Worm (Caenorhabditis elegans) whole organism, young adult: ENCODE data around the gene Y41C4A.7.

Source experiments
- B0035.1 ChIP-seq: sonication (generic microtip); optimal IDR thresholded peaks from 2 replicates; lab custom pipeline; 2016; ENCODE audit warnings: missing genetic modification characterization, mild to moderate bottlenecking, missing compliant biosample characterization, missing genotype, missing genetic modification reagents
- B0336.3 ChIP-seq: fragments of 200-800 bp; sonication (Bioruptor generic); IDR thresholded peaks from 2 replicates; pipeline ENCODE4 v1.3.6; 2022; ENCODE audit warnings: missing genetic modification characterization, missing compliant biosample characterization
- F23B12.7 ChIP-seq: sonication (generic microtip); optimal IDR thresholded peaks from 2 replicates; lab custom pipeline; 2017; ENCODE audit warnings: missing genetic modification characterization, mild to moderate bottlenecking, missing compliant biosample characterization, antibody characterized with exemption, moderate library complexity; ENCODE audit not compliant: insufficient read depth
- F37B4.10 ChIP-seq: fragments of 200-800 bp; sonication (Bioruptor generic); IDR thresholded peaks from 2 replicates; pipeline ENCODE4 v1.3.6; 2022; ENCODE audit warnings: missing genetic modification characterization, missing compliant biosample characterization
- F49E8.2 ChIP-seq: sonication (generic microtip); optimal IDR thresholded peaks from 3 replicates; lab custom pipeline; 2017; ENCODE audit warnings: missing genetic modification characterization, mild to moderate bottlenecking, missing compliant biosample characterization, antibody characterized with exemption, moderate library complexity; ENCODE audit not compliant: insufficient read depth
- K11D2.4 ChIP-seq: fragments of 200-800 bp; sonication (Bioruptor generic); IDR thresholded peaks from 2 replicates; pipeline ENCODE4 v1.3.6; 2022; ENCODE audit warnings: missing genetic modification reagents, missing genetic modification characterization, missing compliant biosample characterization
- T26A5.8 ChIP-seq: sonication (generic microtip); optimal IDR thresholded peaks from 2 replicates; lab custom pipeline; 2016; ENCODE audit warnings: missing genetic modification characterization, missing compliant biosample characterization
- Y67H2A.10 ChIP-seq: fragments of 200-800 bp; sonication (Bioruptor generic); conservative IDR thresholded peaks from 2 replicates; pipeline ENCODE4 v1.3.6; 2022; ENCODE audit warnings: missing genetic modification reagents, missing genetic modification characterization, missing compliant biosample characterization
- athp-1 ChIP-seq: sonication (generic microtip); optimal IDR thresholded peaks from 2 replicates; lab custom pipeline; 2017; ENCODE audit warnings: mild to moderate bottlenecking, missing genetic modification characterization, missing compliant biosample characterization
- attf-6 ChIP-seq: fragments of 200-800 bp; sonication (Bioruptor generic); IDR thresholded peaks from 2 replicates; pipeline ENCODE4 v1.3.6; 2022; ENCODE audit warnings: missing genetic modification reagents, missing genetic modification characterization, missing compliant biosample characterization
- ccch-3 ChIP-seq: fragments of 200-800 bp; sonication (Bioruptor generic); optimal IDR thresholded peaks from 2 replicates; lab custom pipeline; 2018; ENCODE audit warnings: mild to moderate bottlenecking, missing genetic modification characterization, missing compliant biosample characterization
- cebp-1 ChIP-seq, 2 experiments: fragments of 200-800 bp in 1 of 2; sonication (Bioruptor generic) in 1 of 2; sonication (generic microtip) in 1 of 2; IDR thresholded peaks in 1 of 2; optimal IDR thresholded peaks in 1 of 2; 2 replicates each; pipeline versions ENCODE4 v1.3.6 to Lab custom; 2017 to 2022; ENCODE audit warnings: missing compliant biosample characterization in 2 of 2, missing genetic modification characterization in 2 of 2, mild to moderate bottlenecking in 1 of 2, missing genetic modification reagents in 1 of 2, moderate library complexity in 1 of 2
- dox-1 ChIP-seq: fragments of 200-800 bp; sonication (Bioruptor generic); IDR thresholded peaks from 2 replicates; pipeline ENCODE4 v1.3.6; 2022; ENCODE audit warnings: missing genetic modification reagents, missing genetic modification characterization, missing compliant biosample characterization
- egrh-3 ChIP-seq: fragments of 200-800 bp; sonication (Bioruptor generic); IDR thresholded peaks from 2 replicates; pipeline ENCODE4 v1.3.6; 2022; ENCODE audit warnings: missing genetic modification reagents, missing genetic modification characterization, missing compliant biosample characterization
- hlh-26 ChIP-seq: fragments of 200-800 bp; sonication (Bioruptor generic); conservative IDR thresholded peaks from 2 replicates; pipeline ENCODE4 v1.3.6; 2022; ENCODE audit warnings: missing genetic modification reagents, missing genetic modification characterization, missing compliant biosample characterization
- hmg-1.2 ChIP-seq: fragments of 200-800 bp; sonication (Bioruptor generic); IDR thresholded peaks from 2 replicates; pipeline ENCODE4 v1.3.6; 2022; ENCODE audit warnings: missing genetic modification reagents, missing genetic modification characterization, missing compliant biosample characterization
- hrde-1 ChIP-seq: sonication (generic microtip); optimal IDR thresholded peaks from 2 replicates; lab custom pipeline; 2016; ENCODE audit warnings: missing genetic modification characterization, mild to moderate bottlenecking, missing compliant biosample characterization, moderate library complexity, missing genotype, missing genetic modification reagents, borderline replicate concordance
- hsf-1 ChIP-seq: fragments of 200-800 bp; sonication (Bioruptor generic); IDR thresholded peaks from 2 replicates; pipeline ENCODE4 v1.3.6; 2022; ENCODE audit warnings: missing genetic modification reagents, missing genetic modification characterization, missing compliant biosample characterization
- let-607 ChIP-seq, 2 experiments: fragments of 200-800 bp in 1 of 2; sonication (Bioruptor generic) in 1 of 2; sonication (generic microtip) in 1 of 2; optimal IDR thresholded peaks; 2 replicates each; lab custom pipeline; 2016 to 2018; ENCODE audit warnings: mild to moderate bottlenecking in 2 of 2, missing compliant biosample characterization in 2 of 2, missing genetic modification characterization in 2 of 2, moderate library complexity in 2 of 2, missing genotype in 1 of 2
- lin-26 ChIP-seq: fragments of 200-800 bp; sonication (Bioruptor generic); IDR thresholded peaks from 2 replicates; pipeline ENCODE4 v1.3.6; 2022; ENCODE audit warnings: missing genetic modification reagents, missing genetic modification characterization, missing compliant biosample characterization
- lsl-1 ChIP-seq: fragments of 200-800 bp; sonication (Bioruptor generic); optimal IDR thresholded peaks from 2 replicates; lab custom pipeline; 2018; ENCODE audit warnings: mild to moderate bottlenecking, missing genetic modification characterization, moderate library complexity, missing compliant biosample characterization
- madf-6 ChIP-seq: fragments of 200-800 bp; sonication (Bioruptor generic); IDR thresholded peaks from 2 replicates; pipeline ENCODE4 v1.3.6; 2022; ENCODE audit warnings: missing genetic modification reagents, missing genetic modification characterization, missing compliant biosample characterization
- madf-8 ChIP-seq: fragments of 200-800 bp; sonication (Bioruptor generic); conservative IDR thresholded peaks from 2 replicates; pipeline ENCODE4 v1.3.6; 2022; ENCODE audit warnings: missing genetic modification reagents, missing genetic modification characterization, missing compliant biosample characterization
- mcd-1 ChIP-seq: fragments of 200-800 bp; sonication (Bioruptor generic); IDR thresholded peaks from 2 replicates; pipeline ENCODE4 v1.3.6; 2022; ENCODE audit warnings: missing genetic modification reagents, missing genetic modification characterization, missing compliant biosample characterization
- nfyb-1 ChIP-seq: fragments of 200-800 bp; sonication (Bioruptor generic); IDR thresholded peaks from 2 replicates; pipeline ENCODE4 v1.3.6; 2022; ENCODE audit warnings: missing genetic modification reagents, missing genetic modification characterization, missing compliant biosample characterization
- nhr-80 ChIP-seq: sonication (generic microtip); optimal IDR thresholded peaks from 2 replicates; lab custom pipeline; 2016; ENCODE audit warnings: missing genetic modification characterization, missing compliant biosample characterization
- pha-4 ChIP-seq: fragments of 150-350 bp; sonication (generic microtip); optimal IDR thresholded peaks from 2 replicates; lab custom pipeline; 2014; ENCODE audit warnings: missing biosample characterization, missing genetic modification reagents, missing genetic modification characterization
- rcor-1 ChIP-seq: fragments of 200-800 bp; sonication (Bioruptor generic); IDR thresholded peaks from 2 replicates; pipeline ENCODE4 v1.3.6; 2022; ENCODE audit warnings: missing genetic modification reagents, missing genetic modification characterization, missing compliant biosample characterization
- snpc-3.4 ChIP-seq: sonication (generic microtip); optimal IDR thresholded peaks from 2 replicates; lab custom pipeline; 2017; ENCODE audit warnings: missing genetic modification characterization, mild to moderate bottlenecking, missing compliant biosample characterization, antibody characterized with exemption, moderate library complexity, missing genotype, missing genetic modification reagents
- somi-1 ChIP-seq: fragments of 200-800 bp; sonication (Bioruptor generic); optimal IDR thresholded peaks from 2 replicates; lab custom pipeline; 2018; ENCODE audit warnings: mild to moderate bottlenecking, missing genetic modification characterization, missing compliant biosample characterization
- tbp1 ChIP-seq: fragments of 200-800 bp; sonication (Bioruptor generic); optimal IDR thresholded peaks from 2 replicates; lab custom pipeline; 2018; ENCODE audit warnings: mild to moderate bottlenecking, missing genetic modification characterization, missing compliant biosample characterization
- tlf-1 ChIP-seq: fragments of 200-800 bp; sonication (Bioruptor generic); optimal IDR thresholded peaks from 2 replicates; lab custom pipeline; 2018; ENCODE audit warnings: mild to moderate bottlenecking, missing genetic modification characterization, missing compliant biosample characterization
- xnd-1 ChIP-seq: sonication (generic microtip); optimal IDR thresholded peaks from 2 replicates; lab custom pipeline; 2016; ENCODE audit warnings: missing genotype, missing genetic modification reagents, missing genetic modification characterization, missing compliant biosample characterization
- ztf-22 ChIP-seq: fragments of 200-800 bp; sonication (Bioruptor generic); optimal IDR thresholded peaks from 2 replicates; lab custom pipeline; 2018; ENCODE audit warnings: mild to moderate bottlenecking, missing genetic modification characterization, moderate library complexity, missing compliant biosample characterization

Gene Y41C4A.7

DNA sequence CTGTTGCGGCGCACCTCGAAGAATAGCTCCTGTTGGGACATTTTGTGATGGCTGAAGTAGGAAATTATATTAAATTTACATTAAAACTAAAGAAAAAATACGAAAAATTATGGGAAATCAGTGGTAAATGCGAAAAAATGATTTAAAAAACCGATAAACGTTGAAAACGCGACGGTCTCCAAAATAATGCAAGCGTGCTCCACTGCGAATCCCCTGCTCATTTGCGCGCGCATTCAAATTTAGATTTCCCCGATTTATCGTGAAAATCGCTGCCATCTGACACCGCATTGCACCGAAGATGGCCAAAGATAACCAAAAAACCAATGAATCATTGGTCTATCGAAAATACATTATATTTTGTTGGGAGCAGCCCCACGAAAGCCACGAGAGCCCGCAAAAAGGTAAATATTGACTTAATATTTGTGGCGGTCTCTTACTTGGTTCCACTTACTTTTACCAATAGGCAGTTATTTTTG is 20.8 kb downstream of the Y41C4A.7 start, which contains the start of the genes elb-1 and Y41C4A.11 (continued):
- TF ChIP-seq rcor-1 (GFP tag; lab: Robert Waterston, UW), result 0 out of 2 replicates have a peak, but pooled peaks have one; percentile 18
- no peak for TF ChIP-seq attf-6 (GFP tag; lab: Robert Waterston, UW)
- no peak for TF ChIP-seq hlh-26 (GFP tag; lab: Robert Waterston, UW)
- TF ChIP-seq F49E8.2 (tag; lab: Kevin White, UChicago), result no peak
- no peak for TF ChIP-seq egrh-3 (GFP tag; lab: Robert Waterston, UW)
- no peak for TF ChIP-seq dox-1 (GFP tag; lab: Robert Waterston, UW)
- no peak for TF ChIP-seq B0035.1 (tag; lab: Kevin White, UChicago)
- TF ChIP-seq madf-8 (GFP tag; lab: Robert Waterston, UW), result no peak
- TF ChIP-seq F23B12.7 (tag; lab: Kevin White, UChicago), result no peak
- no peak for TF ChIP-seq T26A5.8 (tag; lab: Kevin White, UChicago)
- TF ChIP-seq tlf-1 (GFP tag; lab: Kevin White, UChicago), result no peak
- TF ChIP-seq Y67H2A.10 (GFP tag; lab: Robert Waterston, UW), result no peak
- TF ChIP-seq hsf-1 (GFP tag; lab: Robert Waterston, UW), result no peak
- TF ChIP-seq lsl-1 (GFP tag; lab: Kevin White, UChicago), result peak; percentile 35
- TF ChIP-seq ccch-3, result no peak
- no peak for TF ChIP-seq athp-1 (tag; lab: Kevin White, UChicago)
- no peak for TF ChIP-seq madf-6 (GFP tag; lab: Robert Waterston, UW)
- no peak for TF ChIP-seq hrde-1
- TF ChIP-seq tbp1 (GFP tag; lab: Kevin White, UChicago), result peak; percentile 19
- 0 out of 2 replicates have a peak, but pooled peaks have one; percentile 13 for TF ChIP-seq K11D2.4
- no peak for TF ChIP-seq F37B4.10 (GFP tag; lab: Robert Waterston, UW)
- TF ChIP-seq ztf-22 (GFP tag; lab: Kevin White, UChicago), result no peak
- TF ChIP-seq, all 124 proteins: peak for 14

DNA sequence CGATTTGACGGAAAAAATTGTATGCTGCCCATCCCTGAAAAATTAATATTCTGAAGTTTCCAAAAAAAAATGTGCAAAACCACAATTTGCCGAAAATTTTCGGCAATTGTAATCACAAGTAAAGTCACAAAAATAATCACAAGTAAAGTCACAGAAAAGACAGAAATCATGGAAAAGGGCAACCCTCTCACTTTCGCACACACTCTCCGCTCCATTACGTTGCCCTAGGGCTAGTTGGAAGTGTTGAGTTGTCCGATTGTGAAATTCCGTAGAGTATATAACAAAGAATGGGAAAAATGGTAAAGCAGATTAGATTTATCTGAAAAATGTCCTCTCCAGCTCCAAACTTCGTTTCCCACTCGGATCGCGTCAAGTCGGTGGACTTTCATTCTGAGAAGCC is 22.7 kb downstream of the Y41C4A.7 start, which contains the start of gene Y41C4A.32:
Y41C4A.32 (plus strand) TSS at position 302 of the 400 bp plus-strand sequence.
- TF ChIP-seq cebp-1 (GFP tag; IDR thresholded peaks at IDR 0.05; lab: Robert Waterston, UW), result no peak
- peak; percentile 75 for TF ChIP-seq cebp-1 (tag; optimal IDR thresholded peaks at IDR 0.05; lab: Kevin White, UChicago)
- TF ChIP-seq madf-8 (GFP tag; lab: Robert Waterston, UW), result no peak
- peak; percentile 19 for TF ChIP-seq nhr-80 (tag; lab: Kevin White, UChicago)
- 0 out of 2 replicates have a peak, but pooled peaks have one; percentile 7 for TF ChIP-seq mcd-1 (GFP tag; lab: Robert Waterston, UW)
- TF ChIP-seq let-607 (tag; optimal IDR thresholded peaks at IDR 0.05; lab: Kevin White, UChicago), result peak; percentile 96

DNA sequence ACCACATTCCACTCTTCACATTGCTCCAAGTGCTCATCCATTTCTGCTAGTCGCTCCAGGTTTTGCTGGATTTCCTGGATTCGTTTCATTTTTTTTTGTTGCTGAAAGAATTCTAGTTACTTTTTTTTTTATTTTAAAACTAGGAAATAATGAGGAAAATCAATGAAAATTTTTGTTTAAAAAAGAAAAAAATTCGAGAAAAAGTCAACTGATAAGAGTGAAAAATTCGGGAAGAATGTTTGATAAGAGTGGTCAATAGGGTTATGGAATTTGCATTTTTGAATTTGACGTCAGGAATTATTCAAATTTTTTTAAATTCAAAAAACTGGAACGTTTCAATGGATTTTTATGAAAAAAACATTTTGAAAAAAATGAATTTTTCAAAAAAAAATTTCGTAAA is 27.9 kb downstream of the Y41C4A.7 start, which contains the start of gene Y41C4A.12:
Y41C4A.12 (minus strand) TSS at position 101 of the 400 bp plus-strand sequence.
- TF ChIP-seq somi-1 (GFP tag; lab: Kevin White, UChicago), result no peak
- no peak for TF ChIP-seq B0336.3 (GFP tag; lab: Robert Waterston, UW)
- TF ChIP-seq xnd-1 (tag; lab: Kevin White, UChicago), result no peak

ce11 chrIII:11727010-11727409 is 28.3 kb downstream of the Y41C4A.7 start:
- TF ChIP-seq pha-4 (tag; lab: Kevin White, UChicago) (no peak), nhr-80 (tag; lab: Kevin White, UChicago) (peak; percentile 4), nfyb-1 (GFP tag; lab: Robert Waterston, UW) (no peak), mcd-1 (GFP tag; lab: Robert Waterston, UW) (0 out of 2 replicates have a peak, but pooled peaks have one; percentile 7), hmg-1.2 (peak; percentile 72), snpc-3.4 (tag; lab: Kevin White, UChicago) (no peak), lin-26 (GFP tag; lab: Robert Waterston, UW) (no peak)
